Worm (Caenorhabditis elegans): ENCODE measurements around the gene nhr-145.

ce11 chrV:19131848-19132401, 44.4 kb downstream of the nhr-145 start:
- peak; percentile 70 for TF ChIP-seq T22C8.4 (GFP tag; IDR thresholded peaks at IDR 0.05)
- no peak for TF ChIP-seq ref-1 (GFP tag; conservative IDR thresholded peaks at IDR 0.05)

Data from whole organism, midembryonic.